Comparison of ENCODE assay signal across 3 worm cellular contexts in genomic region chrIII:793595-793994, ce11.
TF ChIP-seq lines count a peak whose summit lies in the region.

Gene snt-2 (minus strand): TSS chrIII:793733.

TF ChIP-seq in whole organism, L2 larva, 48 proteins besides CTCF, POLR2A, EP300 and RAD21 (continued from another document):
- no peak for TF ChIP-seq alr-1 (tag; optimal IDR thresholded peaks at IDR 0.05; lab: Kevin White, UChicago)
- TF ChIP-seq nhr-10 (tag; optimal IDR thresholded peaks at IDR 0.05; lab: Kevin White, UChicago): no peak
- TF ChIP-seq unc-62 (GFP tag; optimal IDR thresholded peaks at IDR 0.05; lab: Kevin White, UChicago): no peak
- no peak for TF ChIP-seq ztf-11 (tag; optimal IDR thresholded peaks at IDR 0.05; lab: Kevin White, UChicago)
- peak; percentile 75 for TF ChIP-seq lin-13 (GFP tag; optimal IDR thresholded peaks at IDR 0.05; lab: Kevin White, UChicago)
- TF ChIP-seq lin-11 (tag; optimal IDR thresholded peaks at IDR 0.05; lab: Kevin White, UChicago): peak; percentile 72
- peak; percentile 48 for TF ChIP-seq fos-1 (tag; optimal IDR thresholded peaks at IDR 0.05; lab: Kevin White, UChicago)
- no peak for TF ChIP-seq sem-4 (tag; optimal IDR thresholded peaks at IDR 0.05; lab: Kevin White, UChicago)
- TF ChIP-seq sma-9 (GFP tag; optimal IDR thresholded peaks at IDR 0.05; lab: Kevin White, UChicago): peak; percentile 40
- no peak for TF ChIP-seq sma-9 (tag; optimal IDR thresholded peaks at IDR 0.05; lab: Kevin White, UChicago)
- peak; percentile 50 for TF ChIP-seq nhr-25 (tag; optimal IDR thresholded peaks at IDR 0.05; lab: Kevin White, UChicago)
- TF ChIP-seq nhr-11 (tag; optimal IDR thresholded peaks at IDR 0.05; lab: Kevin White, UChicago): no peak
- peak; percentile 78 for TF ChIP-seq gmeb-1 (tag; optimal IDR thresholded peaks at IDR 0.05; lab: Kevin White, UChicago)
- peak; percentile 25 for TF ChIP-seq snpc-4 (tag; optimal IDR thresholded peaks at IDR 0.05; lab: Kevin White, UChicago)
- TF ChIP-seq nhr-237 (tag; optimal IDR thresholded peaks at IDR 0.05; lab: Kevin White, UChicago): no peak
- TF ChIP-seq elt-3 (tag; optimal IDR thresholded peaks at IDR 0.05; lab: Kevin White, UChicago): no peak
- TF ChIP-seq mdl-1 (tag; optimal IDR thresholded peaks at IDR 0.05; lab: Kevin White, UChicago): peak in 1 of 2 experiments; percentile 39
- TF ChIP-seq unc-39 (tag; optimal IDR thresholded peaks at IDR 0.05; lab: Kevin White, UChicago): no peak
- TF ChIP-seq ama-1 (optimal IDR thresholded peaks at IDR 0.05; lab: Kevin White, UChicago): no peak
- no peak for TF ChIP-seq nhr-12 (tag; optimal IDR thresholded peaks at IDR 0.05; lab: Kevin White, UChicago)
- no peak for TF ChIP-seq peb-1 (tag; optimal IDR thresholded peaks at IDR 0.05; lab: Kevin White, UChicago)
- no peak for TF ChIP-seq nhr-6 (tag; optimal IDR thresholded peaks at IDR 0.05; lab: Kevin White, UChicago)
- TF ChIP-seq crh-2 (tag; optimal IDR thresholded peaks at IDR 0.05; lab: Kevin White, UChicago): peak; percentile 81
- TF ChIP-seq unc-55 (GFP tag; optimal IDR thresholded peaks at IDR 0.05; lab: Kevin White, UChicago): peak; percentile 92
- no peak for TF ChIP-seq elt-1 (tag; optimal IDR thresholded peaks at IDR 0.05; lab: Kevin White, UChicago)

TF ChIP-seq in whole organism, L4 larva, 104 proteins besides CTCF, POLR2A, EP300 and RAD21 (continued from another document and continues in another):
- TF ChIP-seq nhr-25 (tag; optimal IDR thresholded peaks at IDR 0.05; lab: Kevin White, UChicago; ENCODE audit: borderline replicate concordance, insufficient read depth) (no peak), hlh-11 (tag; optimal IDR thresholded peaks at IDR 0.05; lab: Kevin White, UChicago) (peak; percentile 62), daf-16 (GFP tag; optimal IDR thresholded peaks at IDR 0.05; lab: Kevin White, UChicago) (no peak), daf-16 (tag; optimal IDR thresholded peaks at IDR 0.05; lab: Kevin White, UChicago) (peak; percentile 29), F44E2.7 (GFP tag; IDR thresholded peaks at IDR 0.05; lab: Robert Waterston, UW) (no peak), D1046.2 (GFP tag; IDR thresholded peaks at IDR 0.05; lab: Robert Waterston, UW) (peak; percentile 100), spr-1 (tag; optimal IDR thresholded peaks at IDR 0.05; lab: Kevin White, UChicago) (peak; percentile 28), F37D6.2 (tag; optimal IDR thresholded peaks at IDR 0.05; lab: Kevin White, UChicago) (peak; percentile 38), zip-2 (tag; optimal IDR thresholded peaks at IDR 0.05; lab: Kevin White, UChicago) (peak; percentile 7), set-16 (GFP tag; IDR thresholded peaks at IDR 0.05; lab: Robert Waterston, UW) (peak; percentile 39; the same call in 1 of the 2 replicates), Y48G9A.11 (GFP tag; IDR thresholded peaks at IDR 0.05; lab: Robert Waterston, UW) (peak; percentile 61; the same call in 1 of the 2 replicates), nhr-10 (tag; optimal IDR thresholded peaks at IDR 0.05; lab: Kevin White, UChicago) (no peak), arid-1 (GFP tag; conservative IDR thresholded peaks at IDR 0.05; lab: Robert Waterston, UW) (0 out of 2 replicates have a peak, but pooled peaks have one; percentile 32), attf-4 (tag; optimal IDR thresholded peaks at IDR 0.05; lab: Kevin White, UChicago) (no peak), pqm-1 (tag; optimal IDR thresholded peaks at IDR 0.05; lab: Kevin White, UChicago) (peak; percentile 25), ceh-44 (GFP tag; IDR thresholded peaks at IDR 0.05; lab: Robert Waterston, UW) (no peak), ZK546.5 (tag; optimal IDR thresholded peaks at IDR 0.05; lab: Kevin White, UChicago) (no peak), F26F4.8 (GFP tag; conservative IDR thresholded peaks at IDR 0.05; lab: Robert Waterston, UW) (no peak), nhr-42 (GFP tag; IDR thresholded peaks at IDR 0.05; lab: Robert Waterston, UW) (no peak; the same call in 1 of the 2 replicates), nhr-11 (tag; optimal IDR thresholded peaks at IDR 0.05; lab: Kevin White, UChicago) (peak; percentile 63), nhr-102 (tag; optimal IDR thresholded peaks at IDR 0.05; lab: Kevin White, UChicago) (peak; percentile 31), sdz-12 (GFP tag; optimal IDR thresholded peaks at IDR 0.05; lab: Kevin White, UChicago) (no peak), lin-1 (GFP tag; IDR thresholded peaks at IDR 0.05; lab: Robert Waterston, UW) (no peak), ceh-62 (tag; optimal IDR thresholded peaks at IDR 0.05; lab: Kevin White, UChicago) (no peak), F10B5.3 (tag; optimal IDR thresholded peaks at IDR 0.05; lab: Kevin White, UChicago) (peak; percentile 15), Y75B8A.6 (GFP tag; IDR thresholded peaks at IDR 0.05; lab: Robert Waterston, UW) (no peak), nhr-6 (tag; optimal IDR thresholded peaks at IDR 0.05; lab: Kevin White, UChicago) (peak; percentile 71), mep-1 (tag; optimal IDR thresholded peaks at IDR 0.05; lab: Kevin White, UChicago) (peak; percentile 84), mes-2 (tag; optimal IDR thresholded peaks at IDR 0.05; lab: Kevin White, UChicago; ENCODE audit: poor library complexity, severe bottlenecking) (peak; percentile 85), nhr-76 (tag; optimal IDR thresholded peaks at IDR 0.05; lab: Kevin White, UChicago) (no peak), Y105C5A.15 (GFP tag; IDR thresholded peaks at IDR 0.05; lab: Robert Waterston, UW) (no peak), hmg-1.1 (GFP tag; IDR thresholded peaks at IDR 0.05; lab: Robert Waterston, UW) (peak; percentile 72), zfp-2 (tag; optimal IDR thresholded peaks at IDR 0.05; lab: Kevin White, UChicago) (no peak), nhr-28 (tag; optimal IDR thresholded peaks at IDR 0.05; lab: Kevin White, UChicago) (peak; percentile 70), ceh-20 (GFP tag; IDR thresholded peaks at IDR 0.05; lab: Robert Waterston, UW) (0 out of 2 replicates have a peak, but pooled peaks have one; percentile 22), cey-2 (tag; optimal IDR thresholded peaks at IDR 0.05; lab: Kevin White, UChicago; ENCODE audit: borderline replicate concordance, insufficient read depth) (no peak), lin-38 (GFP tag; IDR thresholded peaks at IDR 0.05; lab: Robert Waterston, UW) (peak; percentile 78), lir-3 (tag; optimal IDR thresholded peaks at IDR 0.05; lab: Kevin White, UChicago) (no peak), ztf-11 (tag; optimal IDR thresholded peaks at IDR 0.05; lab: Kevin White, UChicago) (no peak), nhr-48 (tag; optimal IDR thresholded peaks at IDR 0.05; lab: Kevin White, UChicago) (no peak), unc-39 (tag; optimal IDR thresholded peaks at IDR 0.05; lab: Kevin White, UChicago) (no peak), hlh-30 (tag; optimal IDR thresholded peaks at IDR 0.05; lab: Kevin White, UChicago; ENCODE audit: insufficient read depth) (peak; percentile 87), madf-5 (GFP tag; IDR thresholded peaks at IDR 0.05; lab: Robert Waterston, UW) (no peak), ces-1 (GFP tag; optimal IDR thresholded peaks at IDR 0.05; lab: Kevin White, UChicago) (no peak), Y5F2A.4 (GFP tag; optimal IDR thresholded peaks at IDR 0.05; lab: Kevin White, UChicago) (no peak), nhr-77 (tag; optimal IDR thresholded peaks at IDR 0.05; lab: Kevin White, UChicago) (peak; percentile 23), spr-3 (GFP tag; optimal IDR thresholded peaks at IDR 0.05; lab: Kevin White, UChicago) (no peak), ceh-32 (tag; optimal IDR thresholded peaks at IDR 0.05; lab: Kevin White, UChicago; ENCODE audit: poor library complexity) (no peak), gei-8 (GFP tag; optimal IDR thresholded peaks at IDR 0.05; lab: Kevin White, UChicago) (no peak), mxl-3 (GFP tag; optimal IDR thresholded peaks at IDR 0.05; lab: Kevin White, UChicago) (peak; percentile 51), ama-1 (optimal IDR thresholded peaks at IDR 0.05; lab: Kevin White, UChicago) (no peak), vab-7 (GFP tag; IDR thresholded peaks at IDR 0.05; lab: Robert Waterston, UW) (no peak), fkh-10 (GFP tag; optimal IDR thresholded peaks at IDR 0.05; lab: Kevin White, UChicago) (peak; percentile 69), F49E8.2 (tag; optimal IDR thresholded peaks at IDR 0.05; lab: Kevin White, UChicago; ENCODE audit: borderline replicate concordance) (no peak), mdl-1 (tag; optimal IDR thresholded peaks at IDR 0.05; lab: Kevin White, UChicago) (no peak)

TF ChIP-seq in whole organism, late embryonic, 69 proteins besides CTCF, POLR2A, EP300 and RAD21 (continued from another document):
- TF ChIP-seq elt-4 (tag; optimal IDR thresholded peaks at IDR 0.05; lab: Kevin White, UChicago): no peak
- TF ChIP-seq pag-3 (tag; optimal IDR thresholded peaks at IDR 0.05; lab: Kevin White, UChicago; ENCODE audit: borderline replicate concordance): no peak
- no peak for TF ChIP-seq unc-86 (tag; optimal IDR thresholded peaks at IDR 0.05; lab: Kevin White, UChicago)
- TF ChIP-seq elt-2 (tag; optimal IDR thresholded peaks at IDR 0.05; lab: Kevin White, UChicago): peak; percentile 38
- peak; percentile 16 for TF ChIP-seq tbx-2 (tag; optimal IDR thresholded peaks at IDR 0.05; lab: Kevin White, UChicago)
- TF ChIP-seq unc-42 (tag; optimal IDR thresholded peaks at IDR 0.05; lab: Kevin White, UChicago): peak; percentile 31
- TF ChIP-seq unc-3 (GFP tag; conservative IDR thresholded peaks at IDR 0.05; lab: Robert Waterston, UW): no peak
- TF ChIP-seq unc-3 (tag; optimal IDR thresholded peaks at IDR 0.05; lab: Kevin White, UChicago): no peak
- TF ChIP-seq fax-1 (tag; optimal IDR thresholded peaks at IDR 0.05; lab: Kevin White, UChicago): no peak
- TF ChIP-seq nhr-11 (tag; optimal IDR thresholded peaks at IDR 0.05; lab: Kevin White, UChicago): no peak
- no peak for TF ChIP-seq ceh-48 (tag; optimal IDR thresholded peaks at IDR 0.05; lab: Kevin White, UChicago)
- TF ChIP-seq hlh-6 (tag; optimal IDR thresholded peaks at IDR 0.05; lab: Kevin White, UChicago): no peak
- no peak for TF ChIP-seq ceh-6 (GFP tag; optimal IDR thresholded peaks at IDR 0.05; lab: Kevin White, UChicago)
- TF ChIP-seq dve-1 (tag; optimal IDR thresholded peaks at IDR 0.05; lab: Kevin White, UChicago): no peak
- no peak for TF ChIP-seq fkh-10 (GFP tag; optimal IDR thresholded peaks at IDR 0.05; lab: Kevin White, UChicago)
- no peak for TF ChIP-seq Y22D7AL.16 (tag; optimal IDR thresholded peaks at IDR 0.05; lab: Kevin White, UChicago)
- peak; percentile 19 for TF ChIP-seq pax-1 (tag; optimal IDR thresholded peaks at IDR 0.05; lab: Kevin White, UChicago)
- no peak for TF ChIP-seq F13H6.1 (tag; optimal IDR thresholded peaks at IDR 0.05; lab: Kevin White, UChicago)
TF ChIP-seq in whole organism, late embryonic: peak in this region for 10.
